Fruit fly (Drosophila melanogaster): ENCODE data around the gene CG14983.
A peak's percentile ranks its signal among the peaks of the same experiment; 100 is the strongest.

The CG14983 gene

DNA sequence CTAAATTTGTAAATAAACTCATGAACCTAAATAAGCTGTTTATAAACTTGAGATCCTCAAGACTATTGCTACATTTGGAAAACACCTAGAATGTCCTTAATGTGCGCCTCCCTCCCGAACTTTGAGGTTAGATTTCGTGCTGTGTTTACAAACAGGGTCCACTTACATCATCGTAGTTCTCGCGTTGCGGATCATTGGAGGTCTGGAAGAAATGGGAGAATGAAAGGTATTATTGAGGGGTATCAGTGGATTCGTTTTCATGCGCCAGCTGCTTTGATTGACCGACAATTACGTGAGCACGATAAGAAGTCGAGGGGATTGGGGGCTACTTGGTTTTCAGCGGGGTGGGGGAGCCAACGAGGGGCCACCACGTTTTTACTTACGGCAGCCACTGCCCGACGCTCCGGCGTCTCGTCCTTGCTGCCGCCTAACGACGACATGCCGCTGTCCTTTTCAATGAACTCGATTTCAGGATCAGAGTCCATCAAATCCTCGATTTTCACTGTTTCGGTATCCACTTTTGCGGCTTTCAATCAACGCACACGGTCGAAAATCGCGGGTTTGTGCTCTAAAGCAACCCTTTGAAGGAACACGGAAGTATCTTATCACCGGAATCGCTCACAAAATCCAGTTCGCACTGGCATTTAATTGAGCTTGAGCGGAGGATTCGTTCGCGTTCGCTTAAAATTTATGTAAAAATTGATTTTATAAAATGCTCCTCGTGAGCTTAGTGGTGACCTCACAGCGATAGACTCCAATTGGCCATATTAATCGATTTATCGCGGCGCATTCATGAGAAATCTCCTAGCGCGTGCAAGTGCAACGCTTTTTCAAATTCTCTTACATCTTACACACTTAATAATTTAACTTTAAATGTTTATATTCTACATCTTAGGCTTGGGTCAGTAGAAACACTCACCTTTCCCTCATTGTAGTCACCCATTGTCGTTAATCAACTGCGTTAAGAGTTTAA, 40.0 kb downstream of the CG14983 start (continued):
- no peak for TF ChIP-seq run (tag; optimal IDR thresholded peaks at IDR 0.05)
- TF ChIP-seq unpg (GFP tag; optimal IDR thresholded peaks at IDR 0.05): no peak
- TF ChIP-seq yki (optimal IDR thresholded peaks at IDR 0.05): no peak
- no peak for TF ChIP-seq CG13894 (tag; optimal IDR thresholded peaks at IDR 0.05)
- TF ChIP-seq kay (GFP tag; optimal IDR thresholded peaks at IDR 0.05): no peak
- peak; percentile 60; the same call in 1 of the 3 replicates for TF ChIP-seq CG6791 (GFP tag; IDR thresholded peaks at IDR 0.05; ENCODE audit: partially characterized antibody)
- TF ChIP-seq Max (GFP tag; optimal IDR thresholded peaks at IDR 0.05): peak; percentile 14
- TF ChIP-seq CG1603 (tag; optimal IDR thresholded peaks at IDR 0.05): peak; percentile 55
- peak; percentile 90 for TF ChIP-seq Sry-δ (GFP tag; optimal IDR thresholded peaks at IDR 0.05)
- TF ChIP-seq CG11695 (GFP tag; IDR thresholded peaks at IDR 0.05): no peak
- TF ChIP-seq CG12769 (tag; optimal IDR thresholded peaks at IDR 0.05): peak; percentile 19
- TF ChIP-seq CG4424 (GFP tag; optimal IDR thresholded peaks at IDR 0.05): no peak
- TF ChIP-seq CG11085 (GFP tag; IDR thresholded peaks at IDR 0.05): no peak
- TF ChIP-seq nerfin-2 (GFP tag; IDR thresholded peaks at IDR 0.05; ENCODE audit: partially characterized antibody): 0 out of 2 replicates have a peak, but pooled peaks have one; percentile 51
- TF ChIP-seq YL-1 (GFP tag; optimal IDR thresholded peaks at IDR 0.05): peak; percentile 31
- no peak for TF ChIP-seq btn (GFP tag; optimal IDR thresholded peaks at IDR 0.05)

DNA sequence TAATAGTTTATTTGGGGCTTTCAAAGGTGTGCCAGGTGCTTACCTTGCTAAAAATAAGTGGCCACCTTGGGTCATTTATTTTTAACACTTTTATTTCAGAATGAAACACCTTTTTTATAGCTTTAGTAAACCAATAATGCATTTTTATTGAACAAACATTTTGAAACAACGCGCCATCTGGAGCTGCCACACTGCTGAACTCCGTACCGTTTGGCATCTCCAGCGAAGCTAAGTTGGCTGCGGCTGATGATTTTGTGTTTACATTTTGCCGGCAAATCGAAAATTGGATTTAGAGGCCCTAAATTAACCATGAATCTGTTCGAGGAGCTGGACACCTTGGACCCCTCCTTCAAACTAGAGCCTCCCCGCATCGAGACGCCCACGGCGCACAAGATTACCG, 44.0 kb downstream of the CG14983 start, which contains the start of gene ida:
Gene ida, plus strand, starts transcription at position 234 of the 400 bp plus-strand sequence.
- TF ChIP-seq her (GFP tag; optimal IDR thresholded peaks at IDR 0.05) (peak; percentile 41), CG10267 (tag; optimal IDR thresholded peaks at IDR 0.05) (peak; percentile 14), CG10565 (GFP tag; optimal IDR thresholded peaks at IDR 0.05) (no peak), CG2116 (GFP tag; optimal IDR thresholded peaks at IDR 0.05) (peak; percentile 31), Fer1 (GFP tag; optimal IDR thresholded peaks at IDR 0.05) (peak; percentile 49), CG34224 (GFP tag; IDR thresholded peaks at IDR 0.05; ENCODE audit: partially characterized antibody) (peak; percentile 26; the same call in 1 of the 3 replicates), HmgD (GFP tag; optimal IDR thresholded peaks at IDR 0.05) (peak; percentile 19), CG10543 (GFP tag; optimal IDR thresholded peaks at IDR 0.05) (peak; percentile 14), CG12769 (tag; optimal IDR thresholded peaks at IDR 0.05) (peak; percentile 27), chm (GFP tag; IDR thresholded peaks at IDR 0.05) (no peak; the same call in 1 of the 2 replicates), CHES-1-like (GFP tag; optimal IDR thresholded peaks at IDR 0.05) (peak; percentile 33), Sry-δ (GFP tag; optimal IDR thresholded peaks at IDR 0.05) (peak; percentile 35), al (GFP tag; IDR thresholded peaks at IDR 0.05) (no peak), MBD-R2 (GFP tag; IDR thresholded peaks at IDR 0.05) (peak; percentile 91), Sin3A (optimal IDR thresholded peaks at IDR 0.05) (peak; percentile 48), ash1 (GFP tag; optimal IDR thresholded peaks at IDR 0.05) (no peak), oc (tag; optimal IDR thresholded peaks at IDR 0.05) (no peak), CG15514 (GFP tag; optimal IDR thresholded peaks at IDR 0.05) (peak; percentile 72), crol (GFP tag; IDR thresholded peaks at IDR 0.05) (no peak), CG7745 (tag; optimal IDR thresholded peaks at IDR 0.05) (no peak), HLH4C (GFP tag; IDR thresholded peaks at IDR 0.05; ENCODE audit: partially characterized antibody) (no peak), CG12659 (GFP tag; optimal IDR thresholded peaks at IDR 0.05) (peak; percentile 44), CG4820 (GFP tag; optimal IDR thresholded peaks at IDR 0.05) (no peak), CG4617 (GFP tag; optimal IDR thresholded peaks at IDR 0.05; ENCODE audit: borderline replicate concordance) (peak; percentile 43), B-H2 (GFP tag; optimal IDR thresholded peaks at IDR 0.05) (peak; percentile 2), Hsf (GFP tag; optimal IDR thresholded peaks at IDR 0.05) (no peak), CG9437 (GFP tag; optimal IDR thresholded peaks at IDR 0.05) (no peak), Bgb (GFP tag; IDR thresholded peaks at IDR 0.05; ENCODE audit: partially characterized antibody) (peak; percentile 39; the same call in 1 of the 2 replicates), CG7556 (GFP tag; optimal IDR thresholded peaks at IDR 0.05) (no peak), chinmo (GFP tag; IDR thresholded peaks at IDR 0.05; ENCODE audit: partially characterized antibody) (0 out of 4 replicates have a peak, but pooled peaks have one; percentile 59), CG13296 (GFP tag; optimal IDR thresholded peaks at IDR 0.05) (peak; percentile 1), Ets97D (GFP tag; optimal IDR thresholded peaks at IDR 0.05) (peak; percentile 84), CG17912 (GFP tag; optimal IDR thresholded peaks at IDR 0.05) (peak; percentile 1)
